Worm (Caenorhabditis elegans) whole organism, young adult: Measurements from ENCODE around the gene dnj-15.
A peak's percentile ranks its signal among the peaks of the same experiment; 100 is the strongest.

Experiments used
- B0261.1 ChIP-seq: sonication (generic microtip); optimal IDR thresholded peaks from 2 replicates; lab custom pipeline; 2016; ENCODE audit warnings: mild to moderate bottlenecking, missing genetic modification characterization, moderate library complexity, missing compliant biosample characterization
- C06A6.2 ChIP-seq: fragments of 200-800 bp; sonication (Bioruptor generic); conservative IDR thresholded peaks from 2 replicates; pipeline ENCODE4 v1.3.6; 2022; ENCODE audit warnings: missing genetic modification characterization, missing compliant biosample characterization
- F22D6.2 ChIP-seq: sonication (generic microtip); optimal IDR thresholded peaks from 2 replicates; lab custom pipeline; 2016; ENCODE audit warnings: mild to moderate bottlenecking, missing genetic modification characterization, missing compliant biosample characterization
- F23B12.7 ChIP-seq: sonication (generic microtip); optimal IDR thresholded peaks from 2 replicates; lab custom pipeline; 2017; ENCODE audit warnings: missing genetic modification characterization, mild to moderate bottlenecking, missing compliant biosample characterization, antibody characterized with exemption, moderate library complexity; ENCODE audit not compliant: insufficient read depth
- F39B2.1 ChIP-seq: fragments of 200-800 bp; sonication (Bioruptor generic); IDR thresholded peaks from 2 replicates; pipeline ENCODE4 v1.3.6; 2022; ENCODE audit warnings: missing genetic modification reagents, missing genetic modification characterization, missing compliant biosample characterization
- F49E8.2 ChIP-seq: sonication (generic microtip); optimal IDR thresholded peaks from 3 replicates; lab custom pipeline; 2017; ENCODE audit warnings: missing genetic modification characterization, mild to moderate bottlenecking, missing compliant biosample characterization, antibody characterized with exemption, moderate library complexity; ENCODE audit not compliant: insufficient read depth
- F52B5.7 ChIP-seq: sonication (generic microtip); optimal IDR thresholded peaks from 2 replicates; lab custom pipeline; 2016; ENCODE audit warnings: mild to moderate bottlenecking, missing genetic modification characterization, missing compliant biosample characterization
- F55B11.4 ChIP-seq: sonication (generic microtip); optimal IDR thresholded peaks from 2 replicates; lab custom pipeline; 2016; ENCODE audit warnings: missing compliant biosample characterization, missing genetic modification characterization, borderline replicate concordance; ENCODE audit not compliant: insufficient read depth
- F57C9.4 ChIP-seq: sonication (generic microtip); optimal IDR thresholded peaks from 2 replicates; lab custom pipeline; 2017; ENCODE audit warnings: mild to moderate bottlenecking, missing genetic modification characterization, missing compliant biosample characterization
- K11D2.4 ChIP-seq: fragments of 200-800 bp; sonication (Bioruptor generic); IDR thresholded peaks from 2 replicates; pipeline ENCODE4 v1.3.6; 2022; ENCODE audit warnings: missing genetic modification reagents, missing genetic modification characterization, missing compliant biosample characterization
- K12H6.12 ChIP-seq: fragments of 200-800 bp; sonication (Bioruptor generic); optimal IDR thresholded peaks from 2 replicates; lab custom pipeline; 2018; ENCODE audit warnings: mild to moderate bottlenecking, missing genetic modification characterization, missing compliant biosample characterization
- Y53F4B.3 ChIP-seq: fragments of 200-800 bp; sonication (Bioruptor generic); IDR thresholded peaks from 2 replicates; pipeline ENCODE4 v1.3.6; 2022; ENCODE audit warnings: missing genetic modification reagents, missing genetic modification characterization, missing compliant biosample characterization
- Y53G8AR.9 ChIP-seq: fragments of 200-800 bp; sonication (Bioruptor generic); conservative IDR thresholded peaks from 2 replicates; pipeline ENCODE4 v1.3.6; 2022; ENCODE audit warnings: missing genetic modification reagents, missing genetic modification characterization, missing compliant biosample characterization
- Y56A3A.18 ChIP-seq: fragments of 200-800 bp; sonication (Bioruptor generic); IDR thresholded peaks from 2 replicates; pipeline ENCODE4 v1.3.6; 2022; ENCODE audit warnings: missing genetic modification reagents, missing genetic modification characterization, missing compliant biosample characterization
- Y95B8A.8 ChIP-seq: fragments of 200-800 bp; sonication (Bioruptor generic); IDR thresholded peaks from 2 replicates; pipeline ENCODE4 v1.3.6; 2022; ENCODE audit warnings: missing genetic modification reagents, missing genetic modification characterization, missing compliant biosample characterization
- aptf-3 ChIP-seq: fragments of 200-800 bp; sonication (Bioruptor generic); IDR thresholded peaks from 2 replicates; pipeline ENCODE4 v1.3.6; 2022; ENCODE audit warnings: missing genetic modification characterization, missing compliant biosample characterization
- atf-7 ChIP-seq: sonication (generic microtip); optimal IDR thresholded peaks from 2 replicates; lab custom pipeline; 2017; ENCODE audit warnings: mild to moderate bottlenecking, missing genetic modification characterization, missing compliant biosample characterization
- attf-3 ChIP-seq: fragments of 200-800 bp; sonication (Bioruptor generic); conservative IDR thresholded peaks from 2 replicates; pipeline ENCODE4 v1.3.6; 2022; ENCODE audit warnings: missing genetic modification reagents, missing genetic modification characterization, missing compliant biosample characterization
- cebp-1 ChIP-seq, 2 experiments: fragments of 200-800 bp in 1 of 2; sonication (Bioruptor generic) in 1 of 2; sonication (generic microtip) in 1 of 2; IDR thresholded peaks in 1 of 2; optimal IDR thresholded peaks in 1 of 2; 2 replicates each; pipeline versions ENCODE4 v1.3.6 to Lab custom; 2017 to 2022; ENCODE audit warnings: missing compliant biosample characterization in 2 of 2, missing genetic modification characterization in 2 of 2, mild to moderate bottlenecking in 1 of 2, missing genetic modification reagents in 1 of 2, moderate library complexity in 1 of 2
- cebp-2 ChIP-seq: fragments of 200-800 bp; sonication (Bioruptor generic); IDR thresholded peaks from 2 replicates; pipeline ENCODE4 v1.3.6; 2022; ENCODE audit warnings: missing genetic modification characterization, missing compliant biosample characterization
- chd-7 ChIP-seq: sonication (generic microtip); optimal IDR thresholded peaks from 2 replicates; lab custom pipeline; 2016; ENCODE audit warnings: mild to moderate bottlenecking, missing genetic modification characterization, moderate library complexity, missing compliant biosample characterization
- die-1 ChIP-seq: sonication (generic microtip); optimal IDR thresholded peaks from 2 replicates; lab custom pipeline; 2016; ENCODE audit warnings: missing genotype, mild to moderate bottlenecking, missing genetic modification characterization, missing compliant biosample characterization
- dpl-1 ChIP-seq: fragments of 150-350 bp; optimal IDR thresholded peaks from 2 replicates; lab custom pipeline; 2014; ENCODE audit warnings: missing biosample characterization, missing genetic modification reagents, missing genetic modification characterization
- gei-17 ChIP-seq: fragments of 200-800 bp; sonication (Bioruptor generic); optimal IDR thresholded peaks from 2 replicates; lab custom pipeline; 2018; ENCODE audit warnings: mild to moderate bottlenecking, missing genetic modification characterization, missing compliant biosample characterization
- hlh-26 ChIP-seq: fragments of 200-800 bp; sonication (Bioruptor generic); conservative IDR thresholded peaks from 2 replicates; pipeline ENCODE4 v1.3.6; 2022; ENCODE audit warnings: missing genetic modification reagents, missing genetic modification characterization, missing compliant biosample characterization
- hmg-1.2 ChIP-seq: fragments of 200-800 bp; sonication (Bioruptor generic); IDR thresholded peaks from 2 replicates; pipeline ENCODE4 v1.3.6; 2022; ENCODE audit warnings: missing genetic modification reagents, missing genetic modification characterization, missing compliant biosample characterization
- lin-54 ChIP-seq: fragments of 200-800 bp; sonication (Bioruptor generic); optimal IDR thresholded peaks from 2 replicates; lab custom pipeline; 2018; ENCODE audit warnings: mild to moderate bottlenecking, missing genetic modification characterization, missing compliant biosample characterization
- lir-1 ChIP-seq: fragments of 200-800 bp; sonication (Bioruptor generic); conservative IDR thresholded peaks from 2 replicates; pipeline ENCODE4 v1.3.6; 2022; ENCODE audit warnings: missing genetic modification reagents, missing genetic modification characterization, missing compliant biosample characterization
- lsy-27 ChIP-seq: sonication (generic microtip); optimal IDR thresholded peaks from 2 replicates; lab custom pipeline; 2017; ENCODE audit warnings: missing genetic modification characterization, mild to moderate bottlenecking, missing compliant biosample characterization, antibody characterized with exemption, missing genotype, borderline replicate concordance; ENCODE audit not compliant: insufficient read depth
- madf-10 ChIP-seq: sonication (generic microtip); optimal IDR thresholded peaks from 2 replicates; lab custom pipeline; 2016; ENCODE audit warnings: mild to moderate bottlenecking, missing genetic modification characterization, missing compliant biosample characterization
- nfya-2 ChIP-seq: fragments of 200-800 bp; sonication (Bioruptor generic); IDR thresholded peaks from 2 replicates; pipeline ENCODE4 v1.3.6; 2022; ENCODE audit warnings: missing genetic modification reagents, missing genetic modification characterization, missing compliant biosample characterization
- nfyb-1 ChIP-seq: fragments of 200-800 bp; sonication (Bioruptor generic); IDR thresholded peaks from 2 replicates; pipeline ENCODE4 v1.3.6; 2022; ENCODE audit warnings: missing genetic modification reagents, missing genetic modification characterization, missing compliant biosample characterization
- nhr-120 ChIP-seq: fragments of 200-800 bp; sonication (Bioruptor generic); IDR thresholded peaks from 2 replicates; pipeline ENCODE4 v1.3.6; 2022; ENCODE audit warnings: missing genetic modification characterization, missing compliant biosample characterization
- nhr-179 ChIP-seq: sonication (generic microtip); optimal IDR thresholded peaks from 2 replicates; lab custom pipeline; 2016; ENCODE audit warnings: mild to moderate bottlenecking, missing genetic modification characterization, missing compliant biosample characterization
- nhr-80 ChIP-seq: sonication (generic microtip); optimal IDR thresholded peaks from 2 replicates; lab custom pipeline; 2016; ENCODE audit warnings: missing genetic modification characterization, missing compliant biosample characterization
- nhr-90 ChIP-seq: sonication (generic microtip); optimal IDR thresholded peaks from 2 replicates; lab custom pipeline; 2016; ENCODE audit warnings: missing genotype, mild to moderate bottlenecking, missing genetic modification characterization, missing compliant biosample characterization
- pbrm-1 ChIP-seq: fragments of 200-800 bp; sonication (Bioruptor generic); IDR thresholded peaks from 2 replicates; pipeline ENCODE4 v1.3.6; 2022; ENCODE audit warnings: missing genetic modification reagents, missing genetic modification characterization, missing compliant biosample characterization
- sea-2 ChIP-seq: fragments of 200-800 bp; sonication (Bioruptor generic); IDR thresholded peaks from 2 replicates; pipeline ENCODE4 v1.3.6; 2022; ENCODE audit warnings: missing genetic modification characterization, missing compliant biosample characterization
- tbx-9 ChIP-seq: sonication (generic microtip); optimal IDR thresholded peaks from 2 replicates; lab custom pipeline; 2016; ENCODE audit warnings: borderline replicate concordance, missing genetic modification characterization, inconsistent platforms, missing compliant biosample characterization
- unc-130 ChIP-seq: sonication (generic microtip); optimal IDR thresholded peaks from 2 replicates; lab custom pipeline; 2016; ENCODE audit warnings: missing genetic modification reagents, missing genetic modification characterization, missing compliant biosample characterization
- zfh-2 ChIP-seq: fragments of 200-800 bp; sonication (Bioruptor generic); conservative IDR thresholded peaks from 2 replicates; pipeline ENCODE4 v1.3.6; 2022; ENCODE audit warnings: missing genetic modification reagents, missing genetic modification characterization, missing compliant biosample characterization
- zim-3 ChIP-seq: sonication (generic microtip); optimal IDR thresholded peaks from 2 replicates; lab custom pipeline; 2017; ENCODE audit warnings: mild to moderate bottlenecking, missing genetic modification characterization, moderate library complexity, missing compliant biosample characterization
- ztf-28 ChIP-seq: fragments of 200-800 bp; sonication (Bioruptor generic); IDR thresholded peaks from 2 replicates; pipeline ENCODE4 v1.3.6; 2022; ENCODE audit warnings: missing genetic modification reagents, missing genetic modification characterization, missing compliant biosample characterization

dnj-15 gene

DNA sequence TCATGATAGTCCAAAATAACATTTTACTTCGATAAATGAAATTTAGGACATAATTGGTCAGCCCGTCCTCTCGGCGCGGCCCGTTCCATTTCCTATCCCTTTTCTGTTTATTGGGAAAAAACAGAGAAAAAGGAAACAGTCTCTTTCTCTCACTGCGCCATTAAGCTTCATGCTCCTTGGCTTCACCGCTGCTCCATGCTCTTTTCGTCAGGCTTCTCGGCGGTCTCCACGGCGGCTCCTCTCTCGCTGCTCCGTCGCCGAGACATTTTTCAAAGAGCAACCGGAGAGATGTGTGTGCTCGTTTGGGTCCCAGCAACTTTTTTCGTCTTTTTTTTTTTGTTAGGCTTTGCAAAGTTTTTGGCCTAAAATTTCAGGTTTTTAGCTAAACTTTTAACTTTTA, 34.7 kb downstream of the dnj-15 start:
- TF ChIP-seq zfh-2 (GFP tag; lab: Robert Waterston, UW), result peak; percentile 90
- TF ChIP-seq ztf-28 (GFP tag; lab: Robert Waterston, UW), result no peak
- TF ChIP-seq F52B5.7 (tag; lab: Kevin White, UChicago), result no peak
- TF ChIP-seq F55B11.4 (tag; lab: Kevin White, UChicago), result no peak

- no peak for TF ChIP-seq madf-10 (tag; lab: Kevin White, UChicago)
- peak; percentile 95 for TF ChIP-seq atf-7 (tag; lab: Kevin White, UChicago)
- peak; percentile 54 for TF ChIP-seq nhr-80 (tag; lab: Kevin White, UChicago)
Observed at ce11 chrIV:4212733-4213132, 36.5 kb downstream of the dnj-15 start.

DNA sequence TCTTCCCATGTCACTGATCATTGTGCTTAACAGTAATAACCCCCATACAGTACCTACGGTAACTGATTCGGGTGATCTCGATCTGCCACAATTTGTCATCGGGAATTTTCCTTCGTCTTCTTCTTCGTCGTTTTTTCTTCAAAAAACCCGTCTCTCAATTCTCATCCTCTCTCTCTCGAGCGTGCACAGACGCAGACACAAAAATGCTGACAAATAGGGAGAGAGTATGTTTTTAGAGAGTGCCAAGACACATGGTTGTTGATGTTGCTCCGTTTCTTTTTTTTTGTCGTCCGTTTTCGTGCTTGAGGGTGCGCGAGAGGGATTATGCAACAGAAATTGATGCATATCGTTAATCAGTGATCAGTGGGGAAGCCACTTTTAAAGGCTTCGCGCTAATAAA, 39.2 kb downstream of the dnj-15 start:
- TF ChIP-seq unc-130 (GFP tag; lab: Kevin White, UChicago), result no peak
- no peak for TF ChIP-seq Y56A3A.18
- no peak for TF ChIP-seq B0261.1 (tag; lab: Kevin White, UChicago)
- TF ChIP-seq chd-7 (tag; lab: Kevin White, UChicago), result peak; percentile 9
- no peak for TF ChIP-seq sea-2 (GFP tag; lab: Robert Waterston, UW)
- TF ChIP-seq madf-10 (tag; lab: Kevin White, UChicago), result no peak
- TF ChIP-seq K11D2.4, result peak; percentile 35; the same call in 1 of the 2 replicates
- no peak for TF ChIP-seq dpl-1
- TF ChIP-seq lsy-27 (tag; lab: Kevin White, UChicago), result no peak
- TF ChIP-seq atf-7 (tag; lab: Kevin White, UChicago), result no peak
- no peak for TF ChIP-seq die-1
- no peak for TF ChIP-seq tbx-9 (tag; lab: Kevin White, UChicago)
- no peak for TF ChIP-seq F55B11.4 (tag; lab: Kevin White, UChicago)
- 0 out of 2 replicates have a peak, but pooled peaks have one; percentile 38 for TF ChIP-seq zfh-2 (GFP tag; lab: Robert Waterston, UW)
- TF ChIP-seq nfyb-1 (GFP tag; lab: Robert Waterston, UW), result no peak
- no peak for TF ChIP-seq cebp-2 (GFP tag; lab: Robert Waterston, UW)
- no peak for TF ChIP-seq lir-1 (GFP tag; lab: Robert Waterston, UW)
- TF ChIP-seq F57C9.4 (tag; lab: Kevin White, UChicago), result no peak
- TF ChIP-seq Y95B8A.8 (GFP tag; lab: Robert Waterston, UW), result no peak
- no peak for TF ChIP-seq lin-54
- no peak for TF ChIP-seq nhr-120 (GFP tag; lab: Robert Waterston, UW)
- no peak for TF ChIP-seq F49E8.2 (tag; lab: Kevin White, UChicago)
- TF ChIP-seq nhr-90 (tag; lab: Kevin White, UChicago), result no peak
- TF ChIP-seq zim-3 (tag; lab: Kevin White, UChicago), result no peak
- no peak for TF ChIP-seq attf-3
- no peak for TF ChIP-seq aptf-3 (GFP tag; lab: Robert Waterston, UW)
- no peak for TF ChIP-seq Y53F4B.3
- peak; percentile 65 for TF ChIP-seq nhr-80 (tag; lab: Kevin White, UChicago)
- TF ChIP-seq nhr-179 (tag; lab: Kevin White, UChicago), result no peak
- TF ChIP-seq pbrm-1, result no peak
- TF ChIP-seq C06A6.2, result no peak
- TF ChIP-seq F23B12.7 (tag; lab: Kevin White, UChicago), result no peak
- no peak for TF ChIP-seq F39B2.1 (GFP tag; lab: Robert Waterston, UW)
- no peak for TF ChIP-seq cebp-1 (GFP tag; IDR thresholded peaks at IDR 0.05; lab: Robert Waterston, UW)
- TF ChIP-seq cebp-1 (tag; optimal IDR thresholded peaks at IDR 0.05; lab: Kevin White, UChicago), result peak; percentile 36
- TF ChIP-seq nfya-2 (GFP tag; lab: Robert Waterston, UW), result 0 out of 2 replicates have a peak, but pooled peaks have one; percentile 5
- TF ChIP-seq F22D6.2 (tag; lab: Kevin White, UChicago), result no peak
- no peak for TF ChIP-seq hlh-26
- TF ChIP-seq gei-17 (GFP tag; lab: Kevin White, UChicago), result no peak
- peak; percentile 53; the same call in 1 of the 2 replicates for TF ChIP-seq hmg-1.2
- peak; percentile 76 for TF ChIP-seq K12H6.12
- no peak for TF ChIP-seq Y53G8AR.9 (GFP tag; lab: Robert Waterston, UW)
